Fruit fly (Drosophila melanogaster) whole organism, embryonic: ENCODE measurements around the gene CG13117.

Experiments
- CG10147 ChIP-seq: fragments of 200-800 bp; sonication (Bioruptor generic); optimal IDR thresholded peaks from 2 replicates; lab custom pipeline; 2019; ENCODE audit warnings: missing biosample characterization, mild to moderate bottlenecking, missing genetic modification characterization, moderate library complexity
- CG10274 ChIP-seq: fragments of 200-800 bp; sonication (Bioruptor generic); optimal IDR thresholded peaks from 3 replicates; lab custom pipeline; 2017; ENCODE audit warnings: missing biosample characterization, mild to moderate bottlenecking, missing genetic modification characterization
- CG11560 ChIP-seq: fragments of 200-800 bp; sonication (Bioruptor generic); IDR thresholded peaks from 3 replicates; pipeline ENCODE4 v1.3.6; 2022; ENCODE audit warnings: missing biosample characterization, missing genetic modification characterization
- CG13775 ChIP-seq: fragments of 200-800 bp; sonication (Bioruptor generic); optimal IDR thresholded peaks from 3 replicates; lab custom pipeline; 2017; ENCODE audit warnings: missing biosample characterization, mild to moderate bottlenecking, missing genetic modification characterization
- CG16779 ChIP-seq: fragments of 200-800 bp; sonication (Bioruptor generic); IDR thresholded peaks from 2 replicates; pipeline ENCODE4 v1.3.6; 2022; ENCODE audit warnings: missing biosample characterization, missing genetic modification characterization
- CG17186 ChIP-seq: fragments of 200-800 bp; sonication (Bioruptor generic); optimal IDR thresholded peaks from 3 replicates; lab custom pipeline; 2017; ENCODE audit warnings: missing biosample characterization, missing genetic modification reagents, missing genetic modification characterization
- CG17328 ChIP-seq: fragments of 200-800 bp; sonication (Bioruptor generic); IDR thresholded peaks from 2 replicates; pipeline ENCODE4 v1.3.6; 2022; ENCODE audit warnings: missing biosample characterization, missing genetic modification characterization
- CG17361 ChIP-seq: fragments of 200-800 bp; sonication (Bioruptor generic); IDR thresholded peaks from 3 replicates; pipeline ENCODE4 v1.3.6; 2022; ENCODE audit warnings: missing biosample characterization, missing genetic modification characterization
- CG17802 ChIP-seq: fragments of 200-800 bp; sonication (Bioruptor generic); optimal IDR thresholded peaks from 2 replicates; lab custom pipeline; 2018; ENCODE audit warnings: missing biosample characterization, mild to moderate bottlenecking, missing genetic modification characterization, moderate library complexity
- CG17829 ChIP-seq: fragments of 200-800 bp; optimal IDR thresholded peaks from 2 replicates; lab custom pipeline; 2019; ENCODE audit warnings: missing biosample characterization, mild to moderate bottlenecking, missing genetic modification characterization, moderate library complexity
- CG3065 ChIP-seq: fragments of 200-800 bp; sonication (Bioruptor generic); optimal IDR thresholded peaks from 2 replicates; lab custom pipeline; 2016; ENCODE audit warnings: missing biosample characterization, missing genetic modification characterization
- CG42726 ChIP-seq: fragments of 200-800 bp; sonication (Bioruptor generic); IDR thresholded peaks from 2 replicates; pipeline ENCODE4 v1.3.6; 2022; ENCODE audit warnings: missing biosample characterization, missing genetic modification characterization; ENCODE audit not compliant: partially characterized antibody
- CG6254 ChIP-seq: fragments of 200-800 bp; sonication (Bioruptor generic); optimal IDR thresholded peaks from 3 replicates; lab custom pipeline; 2017; ENCODE audit warnings: mild to moderate bottlenecking, missing biosample characterization, missing genetic modification reagents, missing genetic modification characterization
- CG6272 ChIP-seq: fragments of 200-800 bp; sonication (Bioruptor generic); IDR thresholded peaks from 2 replicates; pipeline ENCODE4 v1.3.6; 2022; ENCODE audit warnings: missing biosample characterization, missing genetic modification characterization
- CG6683 ChIP-seq: fragments of 200-800 bp; sonication (Bioruptor generic); optimal IDR thresholded peaks from 2 replicates; lab custom pipeline; 2017; ENCODE audit warnings: missing biosample characterization, mild to moderate bottlenecking, missing genetic modification characterization, missing genetic modification reagents
- CG6791 ChIP-seq: fragments of 200-800 bp; sonication (Bioruptor generic); IDR thresholded peaks from 3 replicates; pipeline ENCODE4 v1.3.6; 2022; ENCODE audit warnings: missing biosample characterization, missing genetic modification characterization; ENCODE audit not compliant: partially characterized antibody
- CG7839 ChIP-seq: fragments of 200-800 bp; sonication (Bioruptor generic); optimal IDR thresholded peaks from 3 replicates; lab custom pipeline; 2018; ENCODE audit warnings: missing biosample characterization, mild to moderate bottlenecking, missing genetic modification characterization, moderate library complexity
- CG8359 ChIP-seq: fragments of 200-800 bp; sonication (Bioruptor generic); optimal IDR thresholded peaks from 2 replicates; lab custom pipeline; 2017; ENCODE audit warnings: missing biosample characterization, mild to moderate bottlenecking, missing genetic modification characterization, borderline replicate concordance
- CG8478 ChIP-seq: fragments of >200 bp; optimal IDR thresholded peaks from 2 replicates; lab custom pipeline; 2018
- Camta ChIP-seq: fragments of 200-800 bp; sonication (Bioruptor generic); optimal IDR thresholded peaks from 2 replicates; lab custom pipeline; 2016; ENCODE audit warnings: missing biosample characterization, missing genetic modification characterization
- Dfd ChIP-seq, 2 experiments: fragments of >200 bp; optimal IDR thresholded peaks; 2 replicates each; lab custom pipeline; 2017; ENCODE audit warnings: missing biosample characterization in 2 of 2, missing genetic modification characterization in 2 of 2
- Ets97D ChIP-seq: fragments of 200-800 bp; sonication (Bioruptor generic); optimal IDR thresholded peaks from 3 replicates; lab custom pipeline; 2016; ENCODE audit warnings: missing biosample characterization, missing genetic modification characterization
- HmgD ChIP-seq: fragments of 200-800 bp; sonication (Bioruptor generic); optimal IDR thresholded peaks from 3 replicates; lab custom pipeline; 2016; ENCODE audit warnings: missing biosample characterization, missing genetic modification characterization
- Hr39 ChIP-seq: fragments of >200 bp; optimal IDR thresholded peaks from 2 replicates; lab custom pipeline; 2017
- Jarid2 ChIP-seq: fragments of 200-800 bp; sonication (Bioruptor generic); optimal IDR thresholded peaks from 3 replicates; lab custom pipeline; 2017; ENCODE audit warnings: mild to moderate bottlenecking, missing biosample characterization, missing genetic modification reagents, missing genetic modification characterization
- MBD-R2 ChIP-seq: fragments of 200-800 bp; sonication (Bioruptor generic); IDR thresholded peaks from 2 replicates; pipeline ENCODE4 v1.3.6; 2022; ENCODE audit warnings: missing biosample characterization, missing genetic modification characterization
- Mrtf ChIP-seq: fragments of 200-800 bp; sonication (Bioruptor generic); IDR thresholded peaks from 3 replicates; pipeline ENCODE4 v1.3.6; 2022; ENCODE audit warnings: missing biosample characterization, missing genetic modification characterization
- NC2β ChIP-seq: fragments of 200-800 bp; sonication (Bioruptor generic); optimal IDR thresholded peaks from 2 replicates; lab custom pipeline; 2016; ENCODE audit warnings: missing biosample characterization, missing genetic modification characterization
- Optix ChIP-seq: fragments of 200-800 bp; sonication (Bioruptor generic); IDR thresholded peaks from 3 replicates; pipeline ENCODE4 v1.3.6; 2022; ENCODE audit warnings: missing biosample characterization, missing genetic modification characterization
- Ravus ChIP-seq: fragments of 200-800 bp; sonication (Bioruptor generic); IDR thresholded peaks from 2 replicates; pipeline ENCODE4 v1.3.6; 2022; ENCODE audit warnings: missing biosample characterization, missing genetic modification characterization
- Side ChIP-seq: fragments of 200-800 bp; sonication (Bioruptor generic); optimal IDR thresholded peaks from 2 replicates; lab custom pipeline; 2016; ENCODE audit warnings: missing biosample characterization, missing genetic modification characterization
- Sry-δ ChIP-seq: fragments of 200-800 bp; sonication (Bioruptor generic); optimal IDR thresholded peaks from 2 replicates; lab custom pipeline; 2016; ENCODE audit warnings: missing biosample characterization, missing genetic modification characterization
- Vsx1 ChIP-seq: fragments of 200-800 bp; sonication (Bioruptor generic); optimal IDR thresholded peaks from 2 replicates; lab custom pipeline; 2017; ENCODE audit warnings: missing biosample characterization, mild to moderate bottlenecking, missing genetic modification characterization, missing genetic modification reagents
- bsh ChIP-seq, 2 experiments: fragments of 200-800 bp; sonication (Bioruptor generic); optimal IDR thresholded peaks; 2 replicates each; lab custom pipeline; 2017 to 2018; ENCODE audit warnings: mild to moderate bottlenecking in 2 of 2, missing biosample characterization in 2 of 2, missing genetic modification characterization in 2 of 2, moderate library complexity in 1 of 2
- btn ChIP-seq: fragments of 200-800 bp; sonication (Bioruptor generic); optimal IDR thresholded peaks from 2 replicates; lab custom pipeline; 2016; ENCODE audit warnings: missing biosample characterization, missing genetic modification characterization
- chm ChIP-seq: fragments of 200-800 bp; sonication (Bioruptor generic); IDR thresholded peaks from 2 replicates; pipeline ENCODE4 v1.3.6; 2022; ENCODE audit warnings: missing biosample characterization, missing genetic modification characterization
- crol ChIP-seq: fragments of 200-800 bp; sonication (Bioruptor generic); IDR thresholded peaks from 2 replicates; pipeline ENCODE4 v1.3.6; 2022; ENCODE audit warnings: missing biosample characterization, missing genetic modification characterization
- dimm ChIP-seq: fragments of 200-800 bp; sonication (Bioruptor generic); IDR thresholded peaks from 2 replicates; pipeline ENCODE4 v1.3.6; 2022; ENCODE audit warnings: missing biosample characterization, missing genetic modification characterization
- dmrt99B ChIP-seq: fragments of 200-800 bp; sonication (Bioruptor generic); optimal IDR thresholded peaks from 2 replicates; lab custom pipeline; 2018; ENCODE audit warnings: missing biosample characterization, mild to moderate bottlenecking, missing genetic modification characterization, moderate library complexity
- fd3F ChIP-seq: fragments of 200-800 bp; sonication (Bioruptor generic); optimal IDR thresholded peaks from 2 replicates; lab custom pipeline; 2018; ENCODE audit warnings: missing biosample characterization, mild to moderate bottlenecking, missing genetic modification characterization, moderate library complexity
- ftz-f1 ChIP-seq: fragments of 200-800 bp; sonication (Bioruptor generic); optimal IDR thresholded peaks from 2 replicates; lab custom pipeline; 2016; ENCODE audit warnings: missing biosample characterization, missing genetic modification characterization
- insv ChIP-seq, 2 experiments: fragments of 200-800 bp; sonication (Bioruptor generic); optimal IDR thresholded peaks; 3 replicates each; lab custom pipeline; 2016 to 2018; ENCODE audit warnings: missing biosample characterization in 2 of 2, missing genetic modification characterization in 2 of 2
- klu ChIP-seq: fragments of 200-800 bp; sonication (Bioruptor generic); IDR thresholded peaks from 2 replicates; pipeline ENCODE4 v1.3.6; 2022; ENCODE audit warnings: missing biosample characterization, missing genetic modification characterization
- lab ChIP-seq: fragments of 200-800 bp; sonication (Bioruptor generic); optimal IDR thresholded peaks from 3 replicates; lab custom pipeline; 2017; ENCODE audit warnings: missing biosample characterization, missing genetic modification characterization, mild to moderate bottlenecking, moderate library complexity, missing genetic modification reagents
- org-1 ChIP-seq: fragments of 200-800 bp; sonication (Bioruptor generic); optimal IDR thresholded peaks from 2 replicates; lab custom pipeline; 2017; ENCODE audit warnings: missing biosample characterization, missing genetic modification characterization
- pros ChIP-seq: fragments of 200-800 bp; sonication (Bioruptor generic); optimal IDR thresholded peaks from 3 replicates; lab custom pipeline; 2019; ENCODE audit warnings: missing biosample characterization, mild to moderate bottlenecking, missing genetic modification characterization, moderate library complexity
- pzg ChIP-seq: fragments of 200-800 bp; sonication (Bioruptor generic); optimal IDR thresholded peaks from 3 replicates; lab custom pipeline; 2018; ENCODE audit warnings: missing biosample characterization, mild to moderate bottlenecking, missing genetic modification characterization, moderate library complexity
- run ChIP-seq: fragments of 200-800 bp; sonication (Bioruptor generic); optimal IDR thresholded peaks from 3 replicates; lab custom pipeline; 2018; ENCODE audit warnings: missing biosample characterization, mild to moderate bottlenecking, missing genetic modification characterization
- sima ChIP-seq: fragments of 200-800 bp; sonication (Bioruptor generic); optimal IDR thresholded peaks from 2 replicates; lab custom pipeline; 2016; ENCODE audit warnings: missing biosample characterization, missing genetic modification characterization
- unc-4 ChIP-seq: fragments of 200-800 bp; sonication (Bioruptor generic); IDR thresholded peaks from 2 replicates; pipeline ENCODE4 v1.3.6; 2022; ENCODE audit warnings: missing biosample characterization, missing genetic modification characterization; ENCODE audit not compliant: partially characterized antibody
- wdn ChIP-seq: fragments of 200-800 bp; sonication (Bioruptor generic); IDR thresholded peaks from 2 replicates; pipeline ENCODE4 v1.3.6; 2022; ENCODE audit warnings: missing biosample characterization, missing genetic modification characterization

Gene CG13117

dm6 chr2L:9698923-9699493 lies 37.4 kb upstream of the CG13117 start, which contains the start of gene Pka-C1 (continued):
- TF ChIP-seq bsh (GFP tag; optimal IDR thresholded peaks at IDR 0.05; lab: Kevin White, UChicago) (peak in 1 of 2 experiments; percentile 16), CG6683 (GFP tag; lab: Kevin White, UChicago) (no peak), lab (peak; percentile 66), Jarid2 (GFP tag; lab: Kevin White, UChicago) (peak; percentile 95), pzg (GFP tag; lab: Kevin White, UChicago) (peak; percentile 83), CG17802 (tag; lab: Kevin White, UChicago) (no peak), dimm (GFP tag; lab: Robert Waterston, UW) (no peak), HmgD (GFP tag; lab: Kevin White, UChicago) (peak; percentile 74), Dfd (GFP tag; optimal IDR thresholded peaks at IDR 0.05; lab: Kevin White, UChicago) (no peak), NC2β (GFP tag; lab: Kevin White, UChicago) (no peak), pros (GFP tag; lab: Kevin White, UChicago) (no peak), insv (GFP tag; optimal IDR thresholded peaks at IDR 0.05; lab: Kevin White, UChicago) (no peak), unc-4 (no peak), CG10147 (GFP tag; lab: Kevin White, UChicago) (peak; percentile 46), CG16779 (no peak), crol (GFP tag; lab: Robert Waterston, UW) (no peak), Ravus (GFP tag; lab: Robert Waterston, UW) (no peak), Side (GFP tag; lab: Kevin White, UChicago) (no peak), wdn (GFP tag; lab: Robert Waterston, UW) (peak; percentile 50), CG17186 (GFP tag; lab: Kevin White, UChicago) (peak; percentile 78), CG6791 (GFP tag; lab: Robert Waterston, UW) (peak; percentile 71), CG17361 (peak; percentile 45; the same call in 1 of the 3 replicates), klu (no peak), CG11560 (tag; lab: Robert Waterston, UW) (peak; percentile 69; the same call in 2 of the 3 replicates), CG17829 (tag; lab: Kevin White, UChicago) (peak; percentile 32), CG13775 (GFP tag; lab: Kevin White, UChicago) (peak; percentile 16), Mrtf (GFP tag; lab: Robert Waterston, UW) (peak; percentile 17; the same call in 1 of the 3 replicates), Ets97D (peak; percentile 71), run (tag; lab: Kevin White, UChicago) (no peak), CG3065 (no peak), org-1 (GFP tag; lab: Kevin White, UChicago) (peak; percentile 25), Hr39 (no peak), CG8478 (lab: Kevin White, UChicago) (peak; percentile 93), Camta (no peak), CG6254 (GFP tag; lab: Kevin White, UChicago) (peak; percentile 35), CG6272 (GFP tag; lab: Robert Waterston, UW) (peak; percentile 61; the same call in 1 of the 2 replicates), fd3F (no peak), CG42726 (GFP tag; lab: Robert Waterston, UW) (peak; percentile 86), CG17328 (GFP tag; lab: Robert Waterston, UW) (no peak), Optix (peak; percentile 18; the same call in 1 of the 3 replicates), Vsx1 (GFP tag; lab: Kevin White, UChicago) (no peak), CG7839 (tag; lab: Kevin White, UChicago) (peak; percentile 11), sima (GFP tag; lab: Kevin White, UChicago) (no peak), ftz-f1 (GFP tag; lab: Kevin White, UChicago) (peak; percentile 14), MBD-R2 (GFP tag; lab: Robert Waterston, UW) (no peak), chm (peak; percentile 85), CG8359 (no peak), btn (GFP tag; lab: Kevin White, UChicago) (no peak), dmrt99B (tag; lab: Kevin White, UChicago) (peak; percentile 30), CG10274 (peak; percentile 24), Sry-δ (peak; percentile 51)
